Worm (Caenorhabditis elegans) whole organism, L3 larva: ENCODE results near the gene F35E8.2.

ENCODE experiments used
- R02D3.7 ChIP-seq: fragments of 150-350 bp; optimal IDR thresholded peaks from 2 replicates; lab custom pipeline; 2014; ENCODE audit warnings: missing biosample characterization, missing genetic modification characterization
- ZK546.5 ChIP-seq: sonication (generic microtip); optimal IDR thresholded peaks from 2 replicates; lab custom pipeline; 2017; ENCODE audit warnings: missing biosample characterization, missing genetic modification characterization
- aly-2 ChIP-seq: fragments of 150-350 bp; optimal IDR thresholded peaks from 2 replicates; lab custom pipeline; 2014; ENCODE audit warnings: missing biosample characterization, missing genetic modification characterization
- ama-1 ChIP-seq: fragments of 150-350 bp; optimal IDR thresholded peaks from 2 replicates; lab custom pipeline; 2018
- ceh-16 ChIP-seq: sonication (generic microtip); optimal IDR thresholded peaks from 2 replicates; lab custom pipeline; 2017; ENCODE audit warnings: missing biosample characterization, missing genetic modification characterization
- ceh-28 ChIP-seq: fragments of 150-350 bp; optimal IDR thresholded peaks from 2 replicates; lab custom pipeline; 2014; ENCODE audit warnings: missing biosample characterization, missing genetic modification reagents, missing genetic modification characterization
- ceh-82 ChIP-seq: fragments of 150-350 bp; optimal IDR thresholded peaks from 2 replicates; lab custom pipeline; 2014; ENCODE audit warnings: missing biosample characterization, missing genetic modification characterization
- ceh-9 ChIP-seq: sonication (generic microtip); optimal IDR thresholded peaks from 2 replicates; lab custom pipeline; 2018; ENCODE audit warnings: missing biosample characterization, missing genetic modification characterization
- daf-12 ChIP-seq: fragments of 150-350 bp; optimal IDR thresholded peaks from 2 replicates; lab custom pipeline; 2014; ENCODE audit warnings: missing biosample characterization, missing genetic modification reagents, missing genetic modification characterization
- egl-27 ChIP-seq: sonication (generic microtip); optimal IDR thresholded peaks from 4 replicates; lab custom pipeline; 2017; ENCODE audit warnings: missing biosample characterization, missing genetic modification reagents, missing genetic modification characterization
- egl-5 ChIP-seq: fragments of 150-350 bp; optimal IDR thresholded peaks from 2 replicates; lab custom pipeline; 2017; ENCODE audit warnings: missing biosample characterization, missing genetic modification reagents, missing genetic modification characterization, inconsistent platforms
- elt-1 ChIP-seq: fragments of 150-350 bp; optimal IDR thresholded peaks from 2 replicates; lab custom pipeline; 2014; ENCODE audit warnings: missing biosample characterization, missing genetic modification characterization
- elt-2 ChIP-seq: sonication (generic microtip); optimal IDR thresholded peaks from 2 replicates; lab custom pipeline; 2016; ENCODE audit warnings: missing genetic modification reagents, mild to moderate bottlenecking, missing genetic modification characterization, missing compliant biosample characterization
- elt-3 ChIP-seq, 3 experiments: fragments of 150-350 bp in 1 of 3; sonication (generic microtip) in 2 of 3; optimal IDR thresholded peaks; 2 replicates in 2 of 3; 4 replicates in 1 of 3; lab custom pipeline; 2014 to 2017; ENCODE audit warnings: missing biosample characterization in 3 of 3, missing genetic modification characterization in 3 of 3
- eor-1 ChIP-seq, 2 experiments: fragments of 150-350 bp; optimal IDR thresholded peaks; 2 replicates each; lab custom pipeline; 2014 to 2018; ENCODE audit warnings: missing biosample characterization in 2 of 2, missing genetic modification characterization in 2 of 2
- fkh-10 ChIP-seq: sonication (generic microtip); optimal IDR thresholded peaks from 2 replicates; lab custom pipeline; 2017; ENCODE audit warnings: missing biosample characterization, missing genetic modification reagents, missing genetic modification characterization
- fkh-2 ChIP-seq: fragments of 150-350 bp; optimal IDR thresholded peaks from 2 replicates; lab custom pipeline; 2014; ENCODE audit warnings: missing biosample characterization, missing genetic modification reagents, missing genetic modification characterization
- fos-1 ChIP-seq: fragments of 150-350 bp; optimal IDR thresholded peaks from 2 replicates; lab custom pipeline; 2014; ENCODE audit warnings: missing biosample characterization, missing genetic modification characterization
- hmg-11 ChIP-seq: sonication (generic microtip); optimal IDR thresholded peaks from 2 replicates; lab custom pipeline; 2016; ENCODE audit warnings: missing genetic modification characterization, missing compliant biosample characterization
- jun-1 ChIP-seq: fragments of 150-350 bp; optimal IDR thresholded peaks from 2 replicates; lab custom pipeline; 2014; ENCODE audit warnings: missing biosample characterization, missing genetic modification reagents, missing genetic modification characterization
- lin-15B ChIP-seq: fragments of 150-350 bp; optimal IDR thresholded peaks from 2 replicates; lab custom pipeline; 2014; ENCODE audit warnings: missing biosample characterization, missing genetic modification characterization
- lin-39 ChIP-seq: fragments of 150-350 bp; optimal IDR thresholded peaks from 2 replicates; lab custom pipeline; 2018; ENCODE audit warnings: missing biosample characterization, missing genetic modification reagents, missing genetic modification characterization
- lsy-12 ChIP-seq: sonication (generic microtip); optimal IDR thresholded peaks from 2 replicates; lab custom pipeline; 2016; ENCODE audit warnings: mild to moderate bottlenecking, missing genetic modification characterization, missing compliant biosample characterization
- mdl-1 ChIP-seq: fragments of 150-350 bp; optimal IDR thresholded peaks from 2 replicates; lab custom pipeline; 2014; ENCODE audit warnings: missing biosample characterization, missing genetic modification characterization
- mml-1 ChIP-seq: fragments of 150-350 bp; sonication (generic microtip); optimal IDR thresholded peaks from 3 replicates; lab custom pipeline; 2014; ENCODE audit warnings: missing biosample characterization, missing genetic modification characterization
- nfya-1 ChIP-seq: sonication (generic microtip); optimal IDR thresholded peaks from 2 replicates; lab custom pipeline; 2017; ENCODE audit warnings: missing genetic modification characterization, mild to moderate bottlenecking, missing compliant biosample characterization, antibody characterized with exemption, moderate library complexity; ENCODE audit not compliant: insufficient read depth
- nhr-11 ChIP-seq: fragments of 150-350 bp; optimal IDR thresholded peaks from 2 replicates; lab custom pipeline; 2014; ENCODE audit warnings: missing biosample characterization, missing genetic modification characterization
- nhr-12 ChIP-seq: fragments of 150-350 bp; optimal IDR thresholded peaks from 2 replicates; lab custom pipeline; 2014; ENCODE audit warnings: missing biosample characterization, missing genetic modification characterization
- nhr-23 ChIP-seq: fragments of 150-350 bp; optimal IDR thresholded peaks from 2 replicates; lab custom pipeline; 2014; ENCODE audit warnings: missing biosample characterization, missing genetic modification reagents, missing genetic modification characterization
- nhr-237 ChIP-seq: fragments of 150-350 bp; optimal IDR thresholded peaks from 2 replicates; lab custom pipeline; 2014; ENCODE audit warnings: missing biosample characterization, missing genetic modification characterization
- nhr-25 ChIP-seq: sonication (generic microtip); optimal IDR thresholded peaks from 2 replicates; lab custom pipeline; 2017; ENCODE audit warnings: missing biosample characterization, missing genetic modification characterization
- nhr-28 ChIP-seq: fragments of 150-350 bp; optimal IDR thresholded peaks from 2 replicates; lab custom pipeline; 2014; ENCODE audit warnings: missing biosample characterization, missing genetic modification characterization
- nhr-43 ChIP-seq: sonication (generic microtip); optimal IDR thresholded peaks from 2 replicates; lab custom pipeline; 2016; ENCODE audit warnings: mild to moderate bottlenecking, missing genetic modification characterization, missing compliant biosample characterization; ENCODE audit not compliant: poor library complexity, severe bottlenecking
- nhr-67 ChIP-seq: fragments of 150-350 bp; optimal IDR thresholded peaks from 2 replicates; lab custom pipeline; 2014; ENCODE audit warnings: missing biosample characterization, missing genetic modification characterization
- nhr-76 ChIP-seq: fragments of 150-350 bp; sonication (generic microtip); optimal IDR thresholded peaks from 5 replicates; lab custom pipeline; 2014; ENCODE audit warnings: missing biosample characterization, missing genetic modification characterization
- nhr-77 ChIP-seq: fragments of 150-350 bp; optimal IDR thresholded peaks from 2 replicates; lab custom pipeline; 2014; ENCODE audit warnings: missing biosample characterization, missing genetic modification characterization
- pha-4 ChIP-seq: fragments of 150-350 bp; optimal IDR thresholded peaks from 2 replicates; lab custom pipeline; 2014; ENCODE audit warnings: missing biosample characterization, missing genetic modification reagents, missing genetic modification characterization
- pqm-1 ChIP-seq: fragments of 150-350 bp; optimal IDR thresholded peaks from 2 replicates; lab custom pipeline; 2017; ENCODE audit warnings: missing biosample characterization, missing genetic modification characterization, inconsistent platforms
- sea-2 ChIP-seq: fragments of 150-350 bp; sonication (generic microtip); optimal IDR thresholded peaks from 4 replicates; lab custom pipeline; 2014; ENCODE audit warnings: missing biosample characterization, missing genetic modification reagents, missing genetic modification characterization
- skn-1 ChIP-seq: fragments of 150-350 bp; optimal IDR thresholded peaks from 2 replicates; lab custom pipeline; 2014; ENCODE audit warnings: missing biosample characterization, missing genetic modification characterization
- snpc-4 ChIP-seq: fragments of 150-350 bp; optimal IDR thresholded peaks from 2 replicates; lab custom pipeline; 2014; ENCODE audit warnings: missing biosample characterization, missing genetic modification characterization
- tbx-2 ChIP-seq: sonication (generic microtip); optimal IDR thresholded peaks from 2 replicates; lab custom pipeline; 2016; ENCODE audit warnings: mild to moderate bottlenecking, missing genetic modification characterization, missing compliant biosample characterization
- unc-39 ChIP-seq: sonication (generic microtip); optimal IDR thresholded peaks from 4 replicates; lab custom pipeline; 2017; ENCODE audit warnings: missing biosample characterization, missing genetic modification characterization
- unc-62 ChIP-seq: fragments of 150-350 bp; sonication (generic microtip); optimal IDR thresholded peaks from 4 replicates; lab custom pipeline; 2014; ENCODE audit warnings: missing biosample characterization, missing genetic modification reagents, missing genetic modification characterization
- zag-1 ChIP-seq: fragments of 150-350 bp; optimal IDR thresholded peaks from 2 replicates; lab custom pipeline; 2014; ENCODE audit warnings: missing biosample characterization, missing genetic modification characterization
- ztf-11 ChIP-seq: fragments of 150-350 bp; optimal IDR thresholded peaks from 2 replicates; lab custom pipeline; 2014; ENCODE audit warnings: missing biosample characterization, missing genetic modification characterization
- ztf-4 ChIP-seq: fragments of 150-350 bp; optimal IDR thresholded peaks from 2 replicates; lab custom pipeline; 2014; ENCODE audit warnings: missing biosample characterization, missing genetic modification characterization

The F35E8.2 gene

ce11 chrV:15885967-15886366 is 19.5 kb upstream of the F35E8.2 start, which contains the start of gene T06C12.9:
Gene T06C12.9, minus strand, starts transcription at chrV:15886067.
- TF ChIP-seq unc-39 (tag; lab: Kevin White, UChicago): no peak
- TF ChIP-seq nhr-28 (tag; lab: Kevin White, UChicago): no peak
- no peak for TF ChIP-seq ceh-16 (tag; lab: Kevin White, UChicago)
- TF ChIP-seq ztf-11 (tag; lab: Kevin White, UChicago): no peak
- peak; percentile 9 for TF ChIP-seq pqm-1 (tag; lab: Kevin White, UChicago)
- TF ChIP-seq fkh-10 (GFP tag; lab: Kevin White, UChicago): no peak
- TF ChIP-seq nhr-237 (tag; lab: Kevin White, UChicago): no peak
- TF ChIP-seq elt-3 (tag; optimal IDR thresholded peaks at IDR 0.05; lab: Kevin White, UChicago): no peak
- no peak for TF ChIP-seq nhr-76 (tag; lab: Kevin White, UChicago)

- TF ChIP-seq nhr-67 (tag; lab: Kevin White, UChicago) (no peak), ztf-11 (tag; lab: Kevin White, UChicago) (no peak), egl-27 (tag; lab: Kevin White, UChicago) (no peak), nhr-12 (tag; lab: Kevin White, UChicago) (no peak), eor-1 (tag; optimal IDR thresholded peaks at IDR 0.05; lab: Kevin White, UChicago) (no peak), nhr-23 (tag; lab: Kevin White, UChicago) (no peak), lsy-12 (no peak), tbx-2 (tag; lab: Kevin White, UChicago) (no peak), lin-15B (no peak), lin-39 (tag; lab: Kevin White, UChicago) (no peak), skn-1 (tag; lab: Kevin White, UChicago) (no peak), zag-1 (tag; lab: Kevin White, UChicago) (no peak), ceh-16 (tag; lab: Kevin White, UChicago) (no peak), mml-1 (no peak), daf-12 (tag; lab: Kevin White, UChicago) (no peak), nhr-25 (no peak), ceh-28 (tag; lab: Kevin White, UChicago) (no peak), unc-39 (tag; lab: Kevin White, UChicago) (no peak), ceh-82 (tag; lab: Kevin White, UChicago) (no peak), elt-1 (tag; lab: Kevin White, UChicago) (no peak), snpc-4 (tag; lab: Kevin White, UChicago) (no peak), egl-5 (no peak), jun-1 (tag; lab: Kevin White, UChicago) (peak; percentile 70), pha-4 (tag; lab: Kevin White, UChicago) (peak; percentile 16), aly-2 (tag; lab: Kevin White, UChicago) (no peak), elt-2 (tag; lab: Kevin White, UChicago) (peak; percentile 93), mdl-1 (tag; lab: Kevin White, UChicago) (no peak), nfya-1 (tag; lab: Kevin White, UChicago) (peak; percentile 76), R02D3.7 (tag; lab: Kevin White, UChicago) (no peak), nhr-43 (tag; lab: Kevin White, UChicago) (no peak), ceh-9 (tag; lab: Kevin White, UChicago) (no peak), pqm-1 (tag; lab: Kevin White, UChicago) (peak; percentile 89), elt-3 (tag; optimal IDR thresholded peaks at IDR 0.05; lab: Kevin White, UChicago) (no peak), unc-62 (GFP tag; lab: Kevin White, UChicago) (no peak), nhr-11 (no peak), fkh-10 (GFP tag; lab: Kevin White, UChicago) (no peak), nhr-76 (tag; lab: Kevin White, UChicago) (no peak), nhr-28 (tag; lab: Kevin White, UChicago) (no peak), hmg-11 (tag; lab: Kevin White, UChicago) (no peak), nhr-237 (tag; lab: Kevin White, UChicago) (no peak), ama-1 (no peak), ZK546.5 (tag; lab: Kevin White, UChicago) (no peak), nhr-77 (tag; lab: Kevin White, UChicago) (no peak), fos-1 (peak; percentile 33), ztf-4 (tag; lab: Kevin White, UChicago) (no peak), sea-2 (no peak), fkh-2 (no peak)
Measured at ce11 chrV:15887708-15888295, 17.7 kb upstream of the F35E8.2 start.
